Fruit fly (Drosophila melanogaster) whole organism, embryonic: ENCODE results near the gene GluProRS.

Source experiments
- BEAF-32 ChIP-seq: fragments of 200-800 bp; sonication (Bioruptor generic); optimal IDR thresholded peaks from 3 replicates; lab custom pipeline; 2017; ENCODE audit warnings: missing biosample characterization, missing genetic modification characterization, mild to moderate bottlenecking, moderate library complexity, missing genetic modification reagents
- Bgb ChIP-seq: fragments of 200-800 bp; sonication (Bioruptor generic); IDR thresholded peaks from 2 replicates; pipeline ENCODE4 v1.3.6; 2022; ENCODE audit warnings: missing biosample characterization, missing genetic modification characterization; ENCODE audit not compliant: partially characterized antibody
- CG10654 ChIP-seq: fragments of 200-800 bp; sonication (Bioruptor generic); optimal IDR thresholded peaks from 2 replicates; lab custom pipeline; 2016; ENCODE audit warnings: missing biosample characterization, missing genetic modification characterization
- CG12071 ChIP-seq: fragments of 200-800 bp; sonication (Bioruptor generic); optimal IDR thresholded peaks from 3 replicates; lab custom pipeline; 2018; ENCODE audit warnings: missing biosample characterization, mild to moderate bottlenecking, missing genetic modification characterization
- CG13123 ChIP-seq: fragments of 200-800 bp; sonication (Bioruptor generic); optimal IDR thresholded peaks from 2 replicates; lab custom pipeline; 2016; ENCODE audit warnings: missing biosample characterization, missing genetic modification characterization
- CG16813 ChIP-seq: fragments of 200-800 bp; sonication (Bioruptor generic); IDR thresholded peaks from 3 replicates; pipeline ENCODE4 v1.3.6; 2022; ENCODE audit warnings: missing biosample characterization, missing genetic modification characterization; ENCODE audit not compliant: partially characterized antibody
- CG31224 ChIP-seq: fragments of 200-800 bp; sonication (Bioruptor generic); IDR thresholded peaks from 2 replicates; pipeline ENCODE4 v1.3.6; 2022; ENCODE audit warnings: missing biosample characterization, missing genetic modification characterization
- CG4617 ChIP-seq: fragments of 200-800 bp; sonication (Bioruptor generic); optimal IDR thresholded peaks from 3 replicates; lab custom pipeline; 2016; ENCODE audit warnings: missing biosample characterization, missing genetic modification characterization, borderline replicate concordance
- CG8359 ChIP-seq: fragments of 200-800 bp; sonication (Bioruptor generic); optimal IDR thresholded peaks from 2 replicates; lab custom pipeline; 2017; ENCODE audit warnings: missing biosample characterization, mild to moderate bottlenecking, missing genetic modification characterization, borderline replicate concordance
- Deaf1 ChIP-seq: fragments of 200-800 bp; optimal IDR thresholded peaks from 3 replicates; lab custom pipeline; 2019; ENCODE audit warnings: missing biosample characterization, mild to moderate bottlenecking, missing genetic modification characterization, moderate library complexity
- Dref ChIP-seq: fragments of 200-800 bp; sonication (Bioruptor generic); IDR thresholded peaks from 2 replicates; pipeline ENCODE4 v1.3.6; 2022; ENCODE audit warnings: missing biosample characterization, missing genetic modification characterization
- HLH54F ChIP-seq: fragments of 200-800 bp; sonication (Bioruptor generic); optimal IDR thresholded peaks from 3 replicates; lab custom pipeline; 2016; ENCODE audit warnings: missing biosample characterization, missing genetic modification characterization
- Hand ChIP-seq: fragments of 200-800 bp; sonication (Bioruptor generic); optimal IDR thresholded peaks from 2 replicates; lab custom pipeline; 2017; ENCODE audit warnings: mild to moderate bottlenecking, missing biosample characterization, missing genetic modification reagents, missing genetic modification characterization
- Myb ChIP-seq: fragments of 200-800 bp; sonication (Bioruptor generic); optimal IDR thresholded peaks from 2 replicates; lab custom pipeline; 2016; ENCODE audit warnings: missing biosample characterization, missing genetic modification characterization
- Nf-YA ChIP-seq: fragments of 200-800 bp; sonication (Bioruptor generic); IDR thresholded peaks from 2 replicates; pipeline ENCODE4 v1.3.6; 2022; ENCODE audit warnings: missing biosample characterization, missing genetic modification characterization
- PHDP ChIP-seq: fragments of 200-800 bp; sonication (Bioruptor generic); optimal IDR thresholded peaks from 3 replicates; lab custom pipeline; 2018; ENCODE audit warnings: missing biosample characterization, mild to moderate bottlenecking, missing genetic modification characterization, moderate library complexity
- Pdp1 ChIP-seq, 2 experiments: fragments of 200-800 bp; sonication (Bioruptor generic); optimal IDR thresholded peaks; 3 replicates each; lab custom pipeline; 2016; ENCODE audit warnings: missing biosample characterization in 2 of 2, missing genetic modification characterization in 2 of 2, mild to moderate bottlenecking in 1 of 2, moderate library complexity in 1 of 2
- Sin3A ChIP-seq: fragments of >200 bp; optimal IDR thresholded peaks from 2 replicates; lab custom pipeline; 2018
- Ssrp ChIP-seq: fragments of 200-800 bp; sonication (Bioruptor generic); optimal IDR thresholded peaks from 2 replicates; lab custom pipeline; 2018; ENCODE audit warnings: missing biosample characterization, mild to moderate bottlenecking, missing genetic modification characterization, moderate library complexity
- Stat92E ChIP-seq, 3 experiments: fragments of >200 bp in 2 of 3; fragments of 200-800 bp in 1 of 3; sonication (Bioruptor generic) in 1 of 3; optimal IDR thresholded peaks; 2 replicates each; lab custom pipeline; 2017 to 2019; ENCODE audit warnings: missing biosample characterization in 3 of 3, missing genetic modification characterization in 3 of 3, mild to moderate bottlenecking in 1 of 3, moderate library complexity in 1 of 3
- YL-1 ChIP-seq: fragments of 200-800 bp; sonication (Bioruptor generic); optimal IDR thresholded peaks from 3 replicates; lab custom pipeline; 2017; ENCODE audit warnings: missing biosample characterization, mild to moderate bottlenecking, missing genetic modification characterization
- ato ChIP-seq: fragments of 200-800 bp; sonication (Bioruptor generic); IDR thresholded peaks from 2 replicates; pipeline ENCODE4 v1.3.6; 2022; ENCODE audit warnings: missing biosample characterization, missing genetic modification characterization; ENCODE audit not compliant: partially characterized antibody
- chm ChIP-seq: fragments of 200-800 bp; sonication (Bioruptor generic); IDR thresholded peaks from 2 replicates; pipeline ENCODE4 v1.3.6; 2022; ENCODE audit warnings: missing biosample characterization, missing genetic modification characterization
- dati ChIP-seq: fragments of 200-800 bp; sonication (Bioruptor generic); IDR thresholded peaks from 2 replicates; pipeline ENCODE4 v1.3.6; 2022; ENCODE audit warnings: missing biosample characterization, missing genetic modification characterization
- en ChIP-seq: fragments of 200-800 bp; sonication (Bioruptor generic); optimal IDR thresholded peaks from 2 replicates; lab custom pipeline; 2016; ENCODE audit warnings: missing biosample characterization, missing genetic modification characterization
- exex ChIP-seq: fragments of 200-800 bp; sonication (Bioruptor generic); optimal IDR thresholded peaks from 4 replicates; lab custom pipeline; 2018; ENCODE audit warnings: missing biosample characterization, mild to moderate bottlenecking, missing genetic modification characterization, moderate library complexity
- gcm ChIP-seq: fragments of 200-800 bp; sonication (Bioruptor generic); optimal IDR thresholded peaks from 2 replicates; lab custom pipeline; 2019; ENCODE audit warnings: missing biosample characterization, mild to moderate bottlenecking, missing genetic modification characterization, moderate library complexity
- gfzf ChIP-seq: fragments of 200-800 bp; sonication (Bioruptor generic); optimal IDR thresholded peaks from 2 replicates; lab custom pipeline; 2016; ENCODE audit warnings: missing biosample characterization, mild to moderate bottlenecking, missing genetic modification characterization, moderate library complexity
- gsb-n ChIP-seq: fragments of 200-800 bp; sonication (Bioruptor generic); optimal IDR thresholded peaks from 3 replicates; lab custom pipeline; 2018; ENCODE audit warnings: missing biosample characterization, mild to moderate bottlenecking, missing genetic modification characterization
- h ChIP-seq: fragments of >200 bp; optimal IDR thresholded peaks from 2 replicates; lab custom pipeline; 2017
- jigr1 ChIP-seq: fragments of 200-800 bp; sonication (Bioruptor generic); IDR thresholded peaks from 3 replicates; pipeline ENCODE4 v1.3.6; 2022; ENCODE audit warnings: missing biosample characterization, missing genetic modification characterization
- jing ChIP-seq: fragments of 200-800 bp; sonication (Bioruptor generic); optimal IDR thresholded peaks from 2 replicates; lab custom pipeline; 2018; ENCODE audit warnings: missing biosample characterization, mild to moderate bottlenecking, missing genetic modification characterization
- klu ChIP-seq: fragments of 200-800 bp; sonication (Bioruptor generic); IDR thresholded peaks from 2 replicates; pipeline ENCODE4 v1.3.6; 2022; ENCODE audit warnings: missing biosample characterization, missing genetic modification characterization
- lab ChIP-seq: fragments of 200-800 bp; sonication (Bioruptor generic); optimal IDR thresholded peaks from 3 replicates; lab custom pipeline; 2017; ENCODE audit warnings: missing biosample characterization, missing genetic modification characterization, mild to moderate bottlenecking, moderate library complexity, missing genetic modification reagents
- lilli ChIP-seq: fragments of 200-800 bp; sonication (Bioruptor generic); optimal IDR thresholded peaks from 3 replicates; lab custom pipeline; 2016; ENCODE audit warnings: missing biosample characterization, missing genetic modification characterization
- lmd ChIP-seq: fragments of 200-800 bp; sonication (Bioruptor generic); IDR thresholded peaks from 2 replicates; pipeline ENCODE4 v1.3.6; 2022; ENCODE audit warnings: missing biosample characterization, missing genetic modification characterization
- peb ChIP-seq: fragments of 200-800 bp; sonication (Bioruptor generic); IDR thresholded peaks from 2 replicates; pipeline ENCODE4 v1.3.6; 2022; ENCODE audit warnings: missing biosample characterization, missing genetic modification characterization
- phol ChIP-seq: fragments of 200-800 bp; sonication (Bioruptor generic); optimal IDR thresholded peaks from 3 replicates; lab custom pipeline; 2018; ENCODE audit warnings: missing biosample characterization, mild to moderate bottlenecking, missing genetic modification characterization, moderate library complexity
- pum ChIP-seq: fragments of 200-800 bp; sonication (Bioruptor generic); optimal IDR thresholded peaks from 2 replicates; lab custom pipeline; 2016; ENCODE audit warnings: missing biosample characterization, missing genetic modification characterization
- sens ChIP-seq: fragments of 200-800 bp; sonication (Bioruptor generic); peaks from one replicate; lab custom pipeline; 2016; ENCODE audit warnings: missing biosample characterization, missing genetic modification characterization
- sna ChIP-seq: fragments of 200-800 bp; sonication (Bioruptor generic); IDR thresholded peaks from 2 replicates; pipeline ENCODE4 v1.3.6; 2022; ENCODE audit warnings: missing biosample characterization, missing genetic modification characterization; ENCODE audit not compliant: partially characterized antibody
- tap ChIP-seq: fragments of 200-800 bp; optimal IDR thresholded peaks from 3 replicates; lab custom pipeline; 2019; ENCODE audit warnings: missing biosample characterization, mild to moderate bottlenecking, missing genetic modification characterization, moderate library complexity
- tio ChIP-seq: fragments of 200-800 bp; sonication (Bioruptor generic); optimal IDR thresholded peaks from 2 replicates; lab custom pipeline; 2017; ENCODE audit warnings: missing biosample characterization, missing genetic modification characterization, inconsistent platforms
- vnd ChIP-seq: fragments of 200-800 bp; sonication (Bioruptor generic); IDR thresholded peaks from 3 replicates; pipeline ENCODE4 v1.3.6; 2022; ENCODE audit warnings: missing biosample characterization, missing genetic modification characterization; ENCODE audit not compliant: partially characterized antibody
- vvl ChIP-seq: fragments of 200-800 bp; sonication (Bioruptor generic); IDR thresholded peaks from 2 replicates; pipeline ENCODE4 v1.3.6; 2022; ENCODE audit warnings: missing biosample characterization, missing genetic modification characterization

Gene GluProRS

DNA sequence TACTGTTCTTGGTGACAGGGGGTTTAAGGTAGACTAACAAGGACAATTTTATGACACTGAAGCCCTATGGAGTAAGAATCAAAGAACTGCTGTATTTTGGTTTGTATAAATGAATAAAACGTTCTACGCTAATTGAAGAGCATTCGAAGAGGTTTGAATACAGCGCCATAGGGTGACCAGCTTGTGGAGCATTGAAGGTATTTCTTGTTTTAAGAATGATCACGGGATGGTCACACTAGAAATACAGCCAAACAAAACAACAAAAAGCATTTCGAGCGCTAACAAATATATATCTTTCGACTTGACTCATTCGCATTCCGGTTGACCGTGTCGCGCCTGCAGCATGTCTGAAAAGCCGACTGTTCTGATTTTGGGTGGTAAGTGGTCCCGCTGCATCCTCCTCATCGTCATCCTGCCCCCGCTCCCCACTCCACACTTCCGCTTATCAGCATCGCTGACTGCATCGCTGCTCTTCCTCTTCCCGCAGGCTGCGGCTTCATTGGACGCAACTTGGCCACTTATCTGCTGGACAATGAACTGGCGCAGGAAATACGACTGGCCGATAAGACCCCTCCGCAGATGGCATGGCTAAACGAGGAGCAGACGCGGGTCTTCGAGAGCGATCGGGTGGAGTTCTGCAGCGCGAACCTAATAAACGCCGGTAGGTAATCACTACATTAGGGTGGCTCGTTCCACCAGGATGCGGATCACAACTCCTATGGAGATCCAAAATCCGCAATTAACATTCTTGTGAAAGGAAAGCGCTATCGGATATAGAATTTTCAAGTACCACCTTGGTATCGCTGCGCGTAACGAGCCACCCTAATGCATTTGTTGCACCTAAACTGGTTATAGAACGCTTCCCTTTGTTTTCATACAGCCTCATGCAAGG lies 24.3 kb downstream of the GluProRS start, which contains the start of gene CG5854 (continued):
- TF ChIP-seq peb (GFP tag; lab: Robert Waterston, UW) (0 out of 2 replicates have a peak, but pooled peaks have one; percentile 29), CG8359 (GFP tag; lab: Kevin White, UChicago) (no peak), phol (peak; percentile 72), CG12071 (GFP tag; lab: Kevin White, UChicago) (peak; percentile 75), gcm (peak; percentile 74), chm (GFP tag; lab: Robert Waterston, UW) (peak; percentile 89), lmd (peak; percentile 59), Ssrp (tag; lab: Kevin White, UChicago) (peak; percentile 68), CG31224 (no peak), sna (GFP tag; lab: Robert Waterston, UW) (no peak; the same call in 1 of the 2 replicates), vvl (GFP tag; lab: Robert Waterston, UW) (peak; percentile 88), dati (GFP tag; lab: Robert Waterston, UW) (peak; percentile 55; the same call in 1 of the 2 replicates), en (GFP tag; lab: Kevin White, UChicago) (peak; percentile 50), Deaf1 (tag; lab: Kevin White, UChicago) (peak; percentile 18), CG10654 (peak; percentile 66), Nf-YA (GFP tag; lab: Robert Waterston, UW) (peak; percentile 72; the same call in 1 of the 2 replicates), Myb (GFP tag; lab: Kevin White, UChicago) (peak; percentile 33), pum (peak; percentile 64), h (lab: Kevin White, UChicago) (no peak), lilli (GFP tag; lab: Kevin White, UChicago) (peak; percentile 77)

DNA sequence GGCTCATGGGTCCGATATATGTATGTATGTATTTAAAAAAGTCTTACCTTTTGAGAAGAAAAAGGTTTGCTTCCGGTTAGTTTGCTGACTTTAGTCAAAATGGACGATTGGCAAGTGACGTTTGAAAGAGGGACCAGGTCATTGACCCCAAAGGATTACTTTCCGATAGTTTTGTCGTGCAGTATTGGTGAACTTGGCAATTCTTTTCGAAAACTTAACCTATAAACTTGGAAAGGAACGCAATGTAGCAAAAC lies 24.8 kb downstream of the GluProRS start, which contains the start of gene RpS19b:
Gene RpS19b, minus strand, starts transcription at position 101 of the 254 bp plus-strand sequence.
- TF ChIP-seq jing (GFP tag; lab: Kevin White, UChicago) (no peak), tap (tag; lab: Kevin White, UChicago) (no peak), Hand (no peak), klu (no peak), CG13123 (GFP tag; lab: Kevin White, UChicago) (no peak)

DNA sequence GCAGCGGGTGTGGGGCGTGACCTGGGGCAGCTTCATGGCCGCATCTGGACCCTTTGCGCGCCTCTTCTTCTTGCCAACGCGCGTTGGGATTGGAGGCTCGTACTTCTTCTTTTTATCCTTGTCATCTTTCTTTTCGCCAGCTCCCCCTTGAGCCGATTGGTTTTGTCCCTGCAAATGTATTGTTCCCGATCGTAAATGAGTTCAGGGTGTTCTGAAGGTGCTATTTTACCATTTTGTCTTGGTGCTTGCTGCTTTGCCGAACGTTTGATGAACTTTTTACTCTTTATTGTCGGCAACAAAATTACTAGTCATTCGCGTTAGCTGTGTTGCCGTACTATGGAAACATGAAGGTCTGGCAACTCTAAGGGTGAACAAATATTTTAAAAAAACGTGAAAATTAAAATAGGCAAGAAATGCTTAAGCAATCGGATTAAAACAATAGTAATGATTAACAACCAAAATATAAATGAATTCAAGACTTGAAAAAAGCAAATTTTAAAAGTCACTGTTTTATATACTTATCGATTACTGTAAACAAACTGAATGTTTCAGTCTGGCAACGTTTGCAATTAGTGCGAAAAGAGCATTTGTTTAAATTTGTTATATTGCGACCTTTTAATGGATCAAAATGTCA lies 27.0 kb downstream of the GluProRS start, which contains the start of the genes Rpt2 and CG13599:
Gene Rpt2, minus strand, starts transcription at position 464 of the 634 bp plus-strand sequence.
Gene CG13599, plus strand, starts transcription at position 545 of the 634 bp plus-strand sequence.
- TF ChIP-seq sens (GFP tag; lab: Kevin White, UChicago) (peak; percentile 12), Deaf1 (tag; lab: Kevin White, UChicago) (peak; percentile 18), Stat92E (GFP tag; optimal IDR thresholded peaks at IDR 0.05; lab: Kevin White, UChicago) (no peak), exex (tag; lab: Kevin White, UChicago) (peak; percentile 6), Bgb (no peak; the same call in 1 of the 2 replicates), Sin3A (peak; percentile 66), lab (no peak), Dref (GFP tag; lab: Robert Waterston, UW) (peak; percentile 67), CG16813 (GFP tag; lab: Robert Waterston, UW) (peak; percentile 59), gfzf (GFP tag; lab: Kevin White, UChicago) (peak; percentile 52), YL-1 (peak; percentile 88), HLH54F (GFP tag; lab: Kevin White, UChicago) (peak; percentile 12), dati (GFP tag; lab: Robert Waterston, UW) (no peak), vnd (0 out of 3 replicates have a peak, but pooled peaks have one; percentile 44), ato (GFP tag; lab: Robert Waterston, UW) (peak; percentile 8; the same call in 1 of the 2 replicates), jigr1 (GFP tag; lab: Robert Waterston, UW) (no peak), PHDP (peak; percentile 15), gsb-n (tag; lab: Kevin White, UChicago) (no peak), BEAF-32 (GFP tag; lab: Kevin White, UChicago) (peak; percentile 64), CG4617 (peak; percentile 96), tio (GFP tag; lab: Kevin White, UChicago) (no peak), Pdp1 (GFP tag; optimal IDR thresholded peaks at IDR 0.05; lab: Kevin White, UChicago) (peak in 1 of 2 experiments; percentile 13)
